Worm (Caenorhabditis elegans): ENCODE measurements around the gene srd-42.

The srd-42 gene

DNA sequence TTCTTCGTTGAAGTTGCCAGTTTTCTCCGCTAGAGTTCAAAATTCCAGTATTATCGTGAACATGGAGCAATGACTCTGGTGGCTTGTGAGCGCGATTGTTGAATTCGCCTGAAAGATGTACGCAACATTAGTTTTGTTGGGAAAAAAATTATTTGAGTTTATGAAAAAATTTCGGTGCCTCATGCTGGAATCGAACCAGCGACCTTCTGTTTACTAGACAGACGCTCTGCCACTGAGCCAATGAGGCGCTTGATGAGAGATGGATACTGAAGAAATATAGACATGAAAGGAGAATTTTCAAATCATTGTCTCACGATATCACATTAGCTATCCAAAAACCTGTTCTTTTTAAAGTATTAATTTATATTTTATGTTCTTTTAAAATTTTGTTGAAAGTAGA, 19.8 kb downstream of the srd-42 start (continued):
- TF ChIP-seq madf-10 (tag; optimal IDR thresholded peaks at IDR 0.05) (no peak), F52B5.7 (tag; optimal IDR thresholded peaks at IDR 0.05) (peak; percentile 65), ceh-79 (tag; optimal IDR thresholded peaks at IDR 0.05) (peak; percentile 17), ekl-4 (GFP tag; IDR thresholded peaks at IDR 0.05) (0 out of 2 replicates have a peak, but pooled peaks have one; percentile 52), B0019.2 (GFP tag; conservative IDR thresholded peaks at IDR 0.05) (no peak), Y53F4B.3 (GFP tag; IDR thresholded peaks at IDR 0.05) (peak; percentile 49; the same call in 1 of the 2 replicates), die-1 (tag; optimal IDR thresholded peaks at IDR 0.05) (peak; percentile 85), dpff-1 (tag; optimal IDR thresholded peaks at IDR 0.05) (no peak), lsl-1 (GFP tag; optimal IDR thresholded peaks at IDR 0.05) (no peak), bed-2 (GFP tag; IDR thresholded peaks at IDR 0.05) (no peak), hsf-1 (GFP tag; IDR thresholded peaks at IDR 0.05) (no peak), T07F8.4 (tag; optimal IDR thresholded peaks at IDR 0.05) (peak; percentile 63), let-607 (tag; optimal IDR thresholded peaks at IDR 0.05) (peak; percentile 9 to 39), athp-1 (tag; optimal IDR thresholded peaks at IDR 0.05) (peak; percentile 23), xnd-1 (tag; optimal IDR thresholded peaks at IDR 0.05) (no peak), ZK185.1 (tag; optimal IDR thresholded peaks at IDR 0.05; ENCODE audit: poor library complexity, severe bottlenecking) (peak; percentile 48), unc-130 (GFP tag; optimal IDR thresholded peaks at IDR 0.05) (peak; percentile 13), mes-4 (tag; optimal IDR thresholded peaks at IDR 0.05) (peak; percentile 51), lir-1 (GFP tag; conservative IDR thresholded peaks at IDR 0.05) (no peak), ceh-27 (GFP tag; optimal IDR thresholded peaks at IDR 0.05) (peak; percentile 1), ama-1 (optimal IDR thresholded peaks at IDR 0.05) (no peak), ama-1 (GFP tag; optimal IDR thresholded peaks at IDR 0.05) (peak in 1 of 2 experiments; percentile 91), snpc-1.1 (tag; optimal IDR thresholded peaks at IDR 0.05; ENCODE audit: insufficient read depth) (peak; percentile 2), attf-5 (GFP tag; optimal IDR thresholded peaks at IDR 0.05) (peak; percentile 25), aptf-3 (GFP tag; IDR thresholded peaks at IDR 0.05) (peak; percentile 70; the same call in 1 of the 2 replicates), him-1 (tag; optimal IDR thresholded peaks at IDR 0.05) (peak; percentile 49), dox-1 (GFP tag; IDR thresholded peaks at IDR 0.05) (no peak), rcor-1 (GFP tag; IDR thresholded peaks at IDR 0.05) (peak; percentile 22; the same call in 1 of the 2 replicates), unc-62 (GFP tag; optimal IDR thresholded peaks at IDR 0.05) (no peak), cebp-2 (GFP tag; IDR thresholded peaks at IDR 0.05) (no peak), nhr-90 (tag; optimal IDR thresholded peaks at IDR 0.05) (peak; percentile 57), hrde-1 (tag; optimal IDR thresholded peaks at IDR 0.05; ENCODE audit: borderline replicate concordance) (peak; percentile 51), F23B12.7 (tag; optimal IDR thresholded peaks at IDR 0.05; ENCODE audit: insufficient read depth) (peak; percentile 43), hmg-1.2 (GFP tag; IDR thresholded peaks at IDR 0.05) (peak; percentile 65), nhr-120 (GFP tag; IDR thresholded peaks at IDR 0.05) (no peak), nhr-80 (tag; optimal IDR thresholded peaks at IDR 0.05) (peak; percentile 4), ccch-3 (GFP tag; optimal IDR thresholded peaks at IDR 0.05) (peak; percentile 18), ztf-18 (tag; optimal IDR thresholded peaks at IDR 0.05) (peak; percentile 65)

DNA sequence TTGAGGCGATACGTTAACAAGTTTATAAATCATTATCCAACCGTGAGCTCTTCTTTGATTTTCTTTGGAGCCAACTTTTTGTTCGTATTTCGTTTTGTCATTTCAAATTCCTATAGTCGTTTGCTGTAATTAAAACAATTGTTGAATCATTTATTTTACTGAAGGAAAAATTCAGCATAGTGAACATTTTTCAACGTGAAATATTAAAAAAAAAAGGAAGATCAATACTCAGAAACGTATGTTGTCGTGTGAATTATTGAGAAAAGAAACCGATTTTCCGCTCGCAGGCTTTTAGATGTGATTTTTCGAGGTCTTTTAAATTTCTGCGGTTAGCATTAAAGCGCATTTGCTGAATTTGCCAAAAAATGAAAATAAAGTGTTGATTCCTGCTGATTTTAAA, 24.4 kb downstream of the srd-42 start, which contains the start of gene phf-33:
TSS of gene phf-33 (minus strand) at position 101 of the 400 bp plus-strand sequence.
- TF ChIP-seq T07F8.4 (tag; optimal IDR thresholded peaks at IDR 0.05) (no peak), chd-7 (tag; optimal IDR thresholded peaks at IDR 0.05) (no peak), B0035.1 (tag; optimal IDR thresholded peaks at IDR 0.05) (no peak), madf-8 (GFP tag; conservative IDR thresholded peaks at IDR 0.05) (no peak), B0336.3 (GFP tag; IDR thresholded peaks at IDR 0.05) (no peak), die-1 (tag; optimal IDR thresholded peaks at IDR 0.05) (no peak), rcor-1 (GFP tag; IDR thresholded peaks at IDR 0.05) (no peak), nfya-1 (tag; optimal IDR thresholded peaks at IDR 0.05; ENCODE audit: borderline replicate concordance, insufficient read depth) (no peak), aptf-2 (GFP tag; conservative IDR thresholded peaks at IDR 0.05) (no peak), D2030.7 (GFP tag; IDR thresholded peaks at IDR 0.05) (no peak), F22D6.2 (tag; optimal IDR thresholded peaks at IDR 0.05) (no peak), nhr-120 (GFP tag; IDR thresholded peaks at IDR 0.05) (no peak), sdz-38 (tag; optimal IDR thresholded peaks at IDR 0.05) (no peak), pha-4 (tag; optimal IDR thresholded peaks at IDR 0.05) (no peak), sptf-2 (GFP tag; optimal IDR thresholded peaks at IDR 0.05) (no peak), fkh-3 (tag; optimal IDR thresholded peaks at IDR 0.05) (no peak)
